Worm (Caenorhabditis elegans): ENCODE measurements around the gene rab-21.

The rab-21 gene

ce11 chrII:8742006-8742847 lies 27.4 kb upstream of the rab-21 start (continued):
- TF ChIP-seq ces-1 (GFP tag; optimal IDR thresholded peaks at IDR 0.05) (no peak), sup-37 (GFP tag; optimal IDR thresholded peaks at IDR 0.05) (no peak), tbx-2 (tag; optimal IDR thresholded peaks at IDR 0.05) (peak; percentile 79), mab-9 (GFP tag; IDR thresholded peaks at IDR 0.05) (0 out of 2 replicates have a peak, but pooled peaks have one; percentile 49), ets-5 (GFP tag; IDR thresholded peaks at IDR 0.05) (no peak), elt-3 (tag; optimal IDR thresholded peaks at IDR 0.05) (peak in 5 of 6 experiments; percentile 29 to 97 (median 64)), fkh-8 (tag; optimal IDR thresholded peaks at IDR 0.05) (no peak), pqm-1 (tag; optimal IDR thresholded peaks at IDR 0.05) (no peak), grh-1 (GFP tag; IDR thresholded peaks at IDR 0.05) (peak; percentile 84), lin-39 (tag; optimal IDR thresholded peaks at IDR 0.05) (no peak), fos-1 (tag; optimal IDR thresholded peaks at IDR 0.05) (no peak), ceh-63 (GFP tag; optimal IDR thresholded peaks at IDR 0.05) (no peak), hlh-4 (tag; optimal IDR thresholded peaks at IDR 0.05) (no peak), nhr-90 (tag; optimal IDR thresholded peaks at IDR 0.05; ENCODE audit: poor library complexity) (peak; percentile 94), nhr-11 (tag; optimal IDR thresholded peaks at IDR 0.05) (peak; percentile 70), ztf-4 (tag; optimal IDR thresholded peaks at IDR 0.05) (peak; percentile 55), lsy-2 (tag; optimal IDR thresholded peaks at IDR 0.05) (peak; percentile 51 to 82), irx-1 (tag; optimal IDR thresholded peaks at IDR 0.05) (no peak), zip-4 (GFP tag; optimal IDR thresholded peaks at IDR 0.05) (no peak), dpl-1 (GFP tag; optimal IDR thresholded peaks at IDR 0.05) (peak in 2 of 3 experiments; percentile 19 to 31), nhr-20 (tag; optimal IDR thresholded peaks at IDR 0.05) (peak; percentile 97), unc-130 (tag; optimal IDR thresholded peaks at IDR 0.05) (peak; percentile 81), mep-1 (tag; optimal IDR thresholded peaks at IDR 0.05) (peak; percentile 79), ceh-8 (GFP tag; optimal IDR thresholded peaks at IDR 0.05) (no peak), Y116A8C.19 (tag; optimal IDR thresholded peaks at IDR 0.05; ENCODE audit: borderline replicate concordance) (no peak), mdl-1 (tag; optimal IDR thresholded peaks at IDR 0.05) (peak in 1 of 2 experiments; percentile 97), unc-62 (GFP tag; optimal IDR thresholded peaks at IDR 0.05) (no peak), lin-35 (GFP tag; optimal IDR thresholded peaks at IDR 0.05) (peak in 1 of 2 experiments; percentile 81), vab-15 (tag; optimal IDR thresholded peaks at IDR 0.05) (peak; percentile 6), C16A3.4 (tag; optimal IDR thresholded peaks at IDR 0.05) (peak; percentile 55), lir-3 (tag; optimal IDR thresholded peaks at IDR 0.05; ENCODE audit: poor library complexity) (peak; percentile 62), jun-1 (tag; optimal IDR thresholded peaks at IDR 0.05) (no peak), ceh-90 (tag; optimal IDR thresholded peaks at IDR 0.05) (no peak), swsn-7 (tag; optimal IDR thresholded peaks at IDR 0.05) (peak; percentile 16), nhr-47 (tag; optimal IDR thresholded peaks at IDR 0.05) (peak; percentile 79), ceh-82 (tag; optimal IDR thresholded peaks at IDR 0.05) (no peak), efl-1 (optimal IDR thresholded peaks at IDR 0.05) (peak in 1 of 2 experiments; percentile 10), efl-1 (GFP tag; optimal IDR thresholded peaks at IDR 0.05 in 1 of 2) (peak in 1 of 2 experiments; percentile 89), skn-1 (tag; optimal IDR thresholded peaks at IDR 0.05) (peak; percentile 53), egl-13 (tag; optimal IDR thresholded peaks at IDR 0.05) (no peak)

ce11 chrII:8741277-8741676 lies 26.5 kb upstream of the rab-21 start:
- no peak for TF ChIP-seq hlh-4 (tag; optimal IDR thresholded peaks at IDR 0.05)
- TF ChIP-seq nhr-85 (tag) = peak; percentile 78
- TF ChIP-seq hlh-17 (GFP tag; optimal IDR thresholded peaks at IDR 0.05; ENCODE audit: borderline replicate concordance) = no peak
- no peak for TF ChIP-seq efl-3 (GFP tag; optimal IDR thresholded peaks at IDR 0.05)
- TF ChIP-seq C34B4.2 (tag; optimal IDR thresholded peaks at IDR 0.05) = no peak
- peak; percentile 73 for TF ChIP-seq snu-23 (GFP tag; optimal IDR thresholded peaks at IDR 0.05)
- peak; percentile 24 for TF ChIP-seq swsn-7 (tag; optimal IDR thresholded peaks at IDR 0.05)
- TF ChIP-seq unc-86 (tag; optimal IDR thresholded peaks at IDR 0.05) = no peak
- TF ChIP-seq ztf-4 (tag; optimal IDR thresholded peaks at IDR 0.05) = peak; percentile 8
- TF ChIP-seq ama-1 (optimal IDR thresholded peaks at IDR 0.05) = no peak
- no peak for TF ChIP-seq ceh-88 (GFP tag; IDR thresholded peaks at IDR 0.05)
- no peak for TF ChIP-seq ceh-8 (GFP tag; optimal IDR thresholded peaks at IDR 0.05)
- TF ChIP-seq sup-37 (GFP tag; optimal IDR thresholded peaks at IDR 0.05) = no peak
- TF ChIP-seq nhr-12 (tag; optimal IDR thresholded peaks at IDR 0.05) = no peak
- TF ChIP-seq nhr-71 (tag; optimal IDR thresholded peaks at IDR 0.05) = peak; percentile 79
- TF ChIP-seq ceh-90 (tag; optimal IDR thresholded peaks at IDR 0.05) = no peak
- no peak for TF ChIP-seq nhr-28 (tag; optimal IDR thresholded peaks at IDR 0.05)
- no peak for TF ChIP-seq lin-13 (GFP tag; optimal IDR thresholded peaks at IDR 0.05)
- no peak for TF ChIP-seq grh-1 (GFP tag; IDR thresholded peaks at IDR 0.05)
- no peak for TF ChIP-seq zip-4 (GFP tag; optimal IDR thresholded peaks at IDR 0.05)

All from whole organism, L1 larva.